Worm (Caenorhabditis elegans): ENCODE data around the gene T22B7.8.

Gene T22B7.8

DNA sequence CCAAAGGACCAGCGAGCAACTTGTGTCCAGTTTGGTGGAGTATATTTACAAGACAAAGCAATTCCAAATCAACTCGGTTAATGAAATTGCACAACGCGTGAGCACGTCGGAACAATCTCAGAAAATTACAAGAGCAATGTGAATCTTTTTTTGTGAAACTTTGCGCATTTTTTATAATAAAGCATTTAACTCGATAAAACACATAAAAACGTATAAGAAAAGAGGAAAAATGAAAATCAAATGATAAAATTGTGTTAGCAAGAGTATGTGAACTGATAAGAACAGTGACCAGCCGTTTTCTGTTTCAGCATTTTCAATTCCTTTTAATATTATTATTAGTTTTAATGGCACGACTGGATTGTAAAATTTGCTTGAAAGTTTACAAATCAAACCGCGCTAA lies at the start of gene T22B7.8:
Gene T22B7.8 (plus strand): TSS at position 301 of the 400 bp plus-strand sequence.
- TF ChIP-seq nhr-67 (tag; optimal IDR thresholded peaks at IDR 0.05) (no peak), elt-2 (tag; optimal IDR thresholded peaks at IDR 0.05) (peak; percentile 25)

- TF ChIP-seq nhr-77 (tag; optimal IDR thresholded peaks at IDR 0.05) (no peak), aly-2 (tag; optimal IDR thresholded peaks at IDR 0.05) (no peak), fos-1 (tag; optimal IDR thresholded peaks at IDR 0.05) (no peak), nfya-1 (tag; optimal IDR thresholded peaks at IDR 0.05; ENCODE audit: insufficient read depth) (peak; percentile 48), unc-39 (tag; optimal IDR thresholded peaks at IDR 0.05) (no peak), tbx-2 (tag; optimal IDR thresholded peaks at IDR 0.05) (no peak), fkh-2 (tag; optimal IDR thresholded peaks at IDR 0.05) (no peak), nhr-76 (tag; optimal IDR thresholded peaks at IDR 0.05) (no peak), ztf-11 (tag; optimal IDR thresholded peaks at IDR 0.05) (no peak), daf-12 (tag; optimal IDR thresholded peaks at IDR 0.05) (no peak), ceh-82 (tag; optimal IDR thresholded peaks at IDR 0.05) (no peak), pha-4 (tag; optimal IDR thresholded peaks at IDR 0.05) (peak; percentile 31), ceh-28 (tag; optimal IDR thresholded peaks at IDR 0.05) (no peak), elt-1 (tag; optimal IDR thresholded peaks at IDR 0.05) (no peak), ceh-16 (tag; optimal IDR thresholded peaks at IDR 0.05) (no peak), R02D3.7 (tag; optimal IDR thresholded peaks at IDR 0.05) (no peak), ama-1 (optimal IDR thresholded peaks at IDR 0.05) (no peak), skn-1 (tag; optimal IDR thresholded peaks at IDR 0.05) (no peak), snpc-4 (tag; optimal IDR thresholded peaks at IDR 0.05) (no peak), eor-1 (tag; optimal IDR thresholded peaks at IDR 0.05) (no peak), hmg-11 (tag; optimal IDR thresholded peaks at IDR 0.05) (peak; percentile 86), elt-2 (tag; optimal IDR thresholded peaks at IDR 0.05) (no peak), nhr-28 (tag; optimal IDR thresholded peaks at IDR 0.05) (no peak), nhr-43 (tag; optimal IDR thresholded peaks at IDR 0.05; ENCODE audit: poor library complexity, severe bottlenecking) (no peak), lin-15B (tag; optimal IDR thresholded peaks at IDR 0.05) (peak; percentile 5), fkh-10 (GFP tag; optimal IDR thresholded peaks at IDR 0.05) (no peak), nhr-11 (tag; optimal IDR thresholded peaks at IDR 0.05) (no peak), nhr-23 (tag; optimal IDR thresholded peaks at IDR 0.05) (peak; percentile 57), egl-27 (tag; optimal IDR thresholded peaks at IDR 0.05) (no peak), ceh-9 (tag; optimal IDR thresholded peaks at IDR 0.05) (no peak), nhr-67 (tag; optimal IDR thresholded peaks at IDR 0.05) (no peak), nhr-25 (tag; optimal IDR thresholded peaks at IDR 0.05) (no peak), ztf-4 (tag; optimal IDR thresholded peaks at IDR 0.05) (no peak), ZK546.5 (tag; optimal IDR thresholded peaks at IDR 0.05) (no peak), jun-1 (tag; optimal IDR thresholded peaks at IDR 0.05) (no peak), egl-5 (tag; optimal IDR thresholded peaks at IDR 0.05) (peak; percentile 82), zag-1 (tag; optimal IDR thresholded peaks at IDR 0.05) (no peak), elt-3 (tag; optimal IDR thresholded peaks at IDR 0.05) (no peak), mml-1 (tag; optimal IDR thresholded peaks at IDR 0.05) (no peak), sea-2 (GFP tag; optimal IDR thresholded peaks at IDR 0.05) (no peak), nhr-12 (tag; optimal IDR thresholded peaks at IDR 0.05) (no peak), lin-39 (tag; optimal IDR thresholded peaks at IDR 0.05) (peak; percentile 81)
These were observed 39.9 kb upstream of the T22B7.8 start for ce11 chrX:5591830-5592229.

ce11 chrX:5592517-5593183 lies 39.1 kb upstream of the T22B7.8 start, which contains the start of gene unc-97:
unc-97 (plus strand) TSS chrX:5593133.
- peak; percentile 2 for TF ChIP-seq pha-4 (tag; optimal IDR thresholded peaks at IDR 0.05)
- TF ChIP-seq egl-27 (tag; optimal IDR thresholded peaks at IDR 0.05), result no peak

Data from whole organism, L3 larva.